Fruit fly (Drosophila melanogaster) whole organism, embryonic: Measurements from ENCODE around the gene mRpL35.
A peak's percentile ranks its signal among the peaks of the same experiment; 100 is the strongest.

ENCODE experiments used
- Awh ChIP-seq: fragments of 200-800 bp; sonication (Bioruptor generic); IDR thresholded peaks from 2 replicates; pipeline ENCODE4, ENCODE4 v1.3.6; 2022; ENCODE audit warnings: missing biosample characterization, missing genetic modification characterization
- Bgb ChIP-seq: fragments of 200-800 bp; sonication (Bioruptor generic); IDR thresholded peaks from 2 replicates; pipeline ENCODE4 v1.3.6; 2022; ENCODE audit warnings: missing biosample characterization, missing genetic modification characterization; ENCODE audit not compliant: partially characterized antibody
- CG10147 ChIP-seq: fragments of 200-800 bp; sonication (Bioruptor generic); optimal IDR thresholded peaks from 2 replicates; lab custom pipeline; 2019; ENCODE audit warnings: missing biosample characterization, mild to moderate bottlenecking, missing genetic modification characterization, moderate library complexity
- CG10209 ChIP-seq: fragments of 200-800 bp; sonication (Bioruptor generic); optimal IDR thresholded peaks from 3 replicates; lab custom pipeline; 2017; ENCODE audit warnings: missing biosample characterization, mild to moderate bottlenecking, missing genetic modification characterization, missing genetic modification reagents
- CG10431 ChIP-seq: fragments of 200-800 bp; sonication (Bioruptor generic); optimal IDR thresholded peaks from 3 replicates; lab custom pipeline; 2018; ENCODE audit warnings: missing biosample characterization, mild to moderate bottlenecking, missing genetic modification characterization
- CG12071 ChIP-seq: fragments of 200-800 bp; sonication (Bioruptor generic); optimal IDR thresholded peaks from 3 replicates; lab custom pipeline; 2018; ENCODE audit warnings: missing biosample characterization, mild to moderate bottlenecking, missing genetic modification characterization
- CG12236 ChIP-seq: fragments of 200-800 bp; sonication (Bioruptor generic); optimal IDR thresholded peaks from 2 replicates; lab custom pipeline; 2016; ENCODE audit warnings: missing biosample characterization, missing genetic modification characterization
- CG14014 ChIP-seq: fragments of 200-800 bp; sonication (Bioruptor generic); IDR thresholded peaks from 2 replicates; pipeline ENCODE4 v1.3.6; 2022; ENCODE audit warnings: missing biosample characterization, missing genetic modification characterization
- CG14050 ChIP-seq: fragments of 200-800 bp; sonication (Bioruptor generic); IDR thresholded peaks from 3 replicates; pipeline ENCODE4 v1.3.6; 2022; ENCODE audit warnings: missing biosample characterization, missing genetic modification characterization
- CG18011 ChIP-seq: fragments of 200-800 bp; sonication (Bioruptor generic); optimal IDR thresholded peaks from 2 replicates; lab custom pipeline; 2017; ENCODE audit warnings: missing biosample characterization, missing genetic modification characterization, mild to moderate bottlenecking, moderate library complexity, missing genotype
- CG18476 ChIP-seq: fragments of 200-800 bp; sonication (Bioruptor generic); optimal IDR thresholded peaks from 2 replicates; lab custom pipeline; 2016; ENCODE audit warnings: missing biosample characterization, mild to moderate bottlenecking, missing genetic modification characterization
- CG2202 ChIP-seq: fragments of 200-800 bp; sonication (Bioruptor generic); optimal IDR thresholded peaks from 2 replicates; lab custom pipeline; 2018; ENCODE audit warnings: missing biosample characterization, mild to moderate bottlenecking, missing genetic modification characterization
- CG34224 ChIP-seq: fragments of 200-800 bp; sonication (Bioruptor generic); IDR thresholded peaks from 3 replicates; pipeline ENCODE4 v1.3.6; 2022; ENCODE audit warnings: missing biosample characterization, missing genetic modification characterization; ENCODE audit not compliant: partially characterized antibody
- CG43689 ChIP-seq: fragments of 200-800 bp; sonication (Bioruptor generic); IDR thresholded peaks from 2 replicates; pipeline ENCODE4 v1.3.6; 2022; ENCODE audit warnings: missing biosample characterization, missing genetic modification characterization
- CG5180 ChIP-seq: fragments of 200-800 bp; sonication (Bioruptor generic); optimal IDR thresholded peaks from 3 replicates; lab custom pipeline; 2017; ENCODE audit warnings: missing biosample characterization, missing genetic modification characterization, mild to moderate bottlenecking, moderate library complexity, missing genetic modification reagents
- CG5245 ChIP-seq: fragments of 200-800 bp; sonication (Bioruptor generic); optimal IDR thresholded peaks from 3 replicates; lab custom pipeline; 2016; ENCODE audit warnings: missing biosample characterization, missing genetic modification characterization
- CG6813 ChIP-seq: fragments of 200-800 bp; sonication (Bioruptor generic); optimal IDR thresholded peaks from 2 replicates; lab custom pipeline; 2017; ENCODE audit warnings: missing biosample characterization, missing genetic modification characterization, mild to moderate bottlenecking, moderate library complexity, missing genetic modification reagents
- CG7357 ChIP-seq: fragments of 200-800 bp; sonication (Bioruptor generic); IDR thresholded peaks from 3 replicates; pipeline ENCODE4 v1.3.6; 2022; ENCODE audit warnings: missing biosample characterization, missing genetic modification characterization
- CG7963 ChIP-seq: fragments of 200-800 bp; sonication (Bioruptor generic); IDR thresholded peaks from 3 replicates; pipeline ENCODE4 v1.3.6; 2022; ENCODE audit warnings: missing biosample characterization, missing genetic modification characterization; ENCODE audit not compliant: partially characterized antibody
- CG8089 ChIP-seq: fragments of 200-800 bp; sonication (Bioruptor generic); optimal IDR thresholded peaks from 3 replicates; lab custom pipeline; 2016; ENCODE audit warnings: missing biosample characterization, missing genetic modification characterization
- CG8281 ChIP-seq: fragments of 200-800 bp; sonication (Bioruptor generic); optimal IDR thresholded peaks from 2 replicates; lab custom pipeline; 2018; ENCODE audit warnings: missing biosample characterization, mild to moderate bottlenecking, missing genetic modification characterization, moderate library complexity
- CG9817 ChIP-seq: fragments of 200-800 bp; sonication (Bioruptor generic); optimal IDR thresholded peaks from 2 replicates; lab custom pipeline; 2018; ENCODE audit warnings: missing biosample characterization, mild to moderate bottlenecking, missing genetic modification characterization, moderate library complexity
- CHES-1-like ChIP-seq: fragments of 200-800 bp; sonication (Bioruptor generic); optimal IDR thresholded peaks from 2 replicates; lab custom pipeline; 2016; ENCODE audit warnings: missing biosample characterization, missing genetic modification characterization
- Camta ChIP-seq: fragments of 200-800 bp; sonication (Bioruptor generic); optimal IDR thresholded peaks from 2 replicates; lab custom pipeline; 2016; ENCODE audit warnings: missing biosample characterization, missing genetic modification characterization
- CrebB ChIP-seq: fragments of 200-800 bp; sonication (Bioruptor generic); optimal IDR thresholded peaks from 3 replicates; lab custom pipeline; 2018; ENCODE audit warnings: missing biosample characterization, mild to moderate bottlenecking, missing genetic modification characterization
- Dip3 ChIP-seq: fragments of 200-800 bp; sonication (Bioruptor generic); optimal IDR thresholded peaks from 3 replicates; lab custom pipeline; 2016; ENCODE audit warnings: missing biosample characterization, missing genetic modification characterization
- Max ChIP-seq: fragments of 200-800 bp; sonication (Bioruptor generic); optimal IDR thresholded peaks from 2 replicates; lab custom pipeline; 2016; ENCODE audit warnings: missing biosample characterization, mild to moderate bottlenecking, missing genetic modification characterization
- Med ChIP-seq: fragments of 200-800 bp; sonication (Bioruptor generic); peaks from one replicate; lab custom pipeline; 2016; ENCODE audit warnings: missing biosample characterization, missing genetic modification characterization, mild to moderate bottlenecking, inconsistent platforms, moderate library complexity
- Nf-YA ChIP-seq: fragments of 200-800 bp; sonication (Bioruptor generic); IDR thresholded peaks from 2 replicates; pipeline ENCODE4 v1.3.6; 2022; ENCODE audit warnings: missing biosample characterization, missing genetic modification characterization
- Nf-YC ChIP-seq: fragments of 200-800 bp; optimal IDR thresholded peaks from 3 replicates; lab custom pipeline; 2019; ENCODE audit warnings: missing biosample characterization, mild to moderate bottlenecking, missing genetic modification characterization, moderate library complexity
- Oli ChIP-seq: fragments of 200-800 bp; sonication (Bioruptor generic); optimal IDR thresholded peaks from 2 replicates; lab custom pipeline; 2018; ENCODE audit warnings: missing biosample characterization, mild to moderate bottlenecking, missing genetic modification characterization, moderate library complexity
- Sox102F ChIP-seq: fragments of 200-800 bp; sonication (Bioruptor generic); optimal IDR thresholded peaks from 2 replicates; lab custom pipeline; 2018; ENCODE audit warnings: missing biosample characterization, mild to moderate bottlenecking, missing genetic modification characterization, moderate library complexity
- ab ChIP-seq: fragments of 200-800 bp; sonication (Bioruptor generic); optimal IDR thresholded peaks from 2 replicates; lab custom pipeline; 2016; ENCODE audit warnings: missing biosample characterization, missing genetic modification characterization
- ato ChIP-seq: fragments of 200-800 bp; sonication (Bioruptor generic); IDR thresholded peaks from 2 replicates; pipeline ENCODE4 v1.3.6; 2022; ENCODE audit warnings: missing biosample characterization, missing genetic modification characterization; ENCODE audit not compliant: partially characterized antibody
- bsh ChIP-seq, 2 experiments: fragments of 200-800 bp; sonication (Bioruptor generic); optimal IDR thresholded peaks; 2 replicates each; lab custom pipeline; 2017 to 2018; ENCODE audit warnings: mild to moderate bottlenecking in 2 of 2, missing biosample characterization in 2 of 2, missing genetic modification characterization in 2 of 2, moderate library complexity in 1 of 2
- ci ChIP-seq: fragments of 200-800 bp; sonication (Bioruptor generic); IDR thresholded peaks from 3 replicates; pipeline ENCODE4 v1.3.6; 2022; ENCODE audit warnings: missing biosample characterization, missing genetic modification characterization
- eve ChIP-seq, 2 experiments: fragments of >200 bp; optimal IDR thresholded peaks; 2 replicates each; lab custom pipeline; 2017; ENCODE audit warnings: missing biosample characterization in 2 of 2, missing genetic modification characterization in 2 of 2
- eyg ChIP-seq: fragments of 200-800 bp; sonication (Bioruptor generic); optimal IDR thresholded peaks from 3 replicates; lab custom pipeline; 2016; ENCODE audit warnings: missing biosample characterization, missing genetic modification characterization
- fd64A ChIP-seq: fragments of 200-800 bp; sonication (Bioruptor generic); optimal IDR thresholded peaks from 3 replicates; lab custom pipeline; 2018; ENCODE audit warnings: missing biosample characterization, mild to moderate bottlenecking, missing genetic modification characterization
- lab ChIP-seq: fragments of 200-800 bp; sonication (Bioruptor generic); optimal IDR thresholded peaks from 3 replicates; lab custom pipeline; 2017; ENCODE audit warnings: missing biosample characterization, missing genetic modification characterization, mild to moderate bottlenecking, moderate library complexity, missing genetic modification reagents
- nmo ChIP-seq: fragments of 200-800 bp; sonication (Bioruptor generic); optimal IDR thresholded peaks from 2 replicates; lab custom pipeline; 2018; ENCODE audit warnings: missing biosample characterization, mild to moderate bottlenecking, missing genetic modification characterization, moderate library complexity
- nom ChIP-seq: fragments of 200-800 bp; sonication (Bioruptor generic); optimal IDR thresholded peaks from 2 replicates; lab custom pipeline; 2017; ENCODE audit warnings: missing biosample characterization, missing genetic modification characterization, mild to moderate bottlenecking, moderate library complexity, missing genetic modification reagents
- p53 ChIP-seq: fragments of 200-800 bp; sonication (Bioruptor generic); optimal IDR thresholded peaks from 2 replicates; lab custom pipeline; 2016; ENCODE audit warnings: missing biosample characterization, missing genetic modification characterization
- pan ChIP-seq, 4 experiments: fragments of >200 bp in 3 of 4; fragments of 200-800 bp in 1 of 4; sonication (Bioruptor generic) in 1 of 4; optimal IDR thresholded peaks in 3 of 4; IDR thresholded peaks in 1 of 4; 2 replicates each; pipeline versions ENCODE4 v1.3.6 to Lab custom; 2017 to 2022; ENCODE audit warnings: missing biosample characterization in 2 of 4, missing genetic modification characterization in 2 of 4, mixed read lengths in 1 of 4
- ranshi ChIP-seq: fragments of 200-800 bp; sonication (Bioruptor generic); IDR thresholded peaks from 2 replicates; pipeline ENCODE4 v1.3.6; 2022; ENCODE audit warnings: missing biosample characterization, missing genetic modification characterization
- sens ChIP-seq: fragments of 200-800 bp; sonication (Bioruptor generic); peaks from one replicate; lab custom pipeline; 2016; ENCODE audit warnings: missing biosample characterization, missing genetic modification characterization
- slou ChIP-seq: fragments of 200-800 bp; sonication (Bioruptor generic); optimal IDR thresholded peaks from 3 replicates; lab custom pipeline; 2016; ENCODE audit warnings: missing biosample characterization, missing genetic modification characterization
- usp ChIP-seq: fragments of >200 bp; optimal IDR thresholded peaks from 2 replicates; lab custom pipeline; 2017; ENCODE audit warnings: missing biosample characterization, missing genetic modification characterization
- zfh1 ChIP-seq: fragments of 200-800 bp; sonication (Bioruptor generic); IDR thresholded peaks from 3 replicates; pipeline ENCODE4 v1.3.6; 2022; ENCODE audit warnings: missing biosample characterization, missing genetic modification characterization

mRpL35 gene

DNA sequence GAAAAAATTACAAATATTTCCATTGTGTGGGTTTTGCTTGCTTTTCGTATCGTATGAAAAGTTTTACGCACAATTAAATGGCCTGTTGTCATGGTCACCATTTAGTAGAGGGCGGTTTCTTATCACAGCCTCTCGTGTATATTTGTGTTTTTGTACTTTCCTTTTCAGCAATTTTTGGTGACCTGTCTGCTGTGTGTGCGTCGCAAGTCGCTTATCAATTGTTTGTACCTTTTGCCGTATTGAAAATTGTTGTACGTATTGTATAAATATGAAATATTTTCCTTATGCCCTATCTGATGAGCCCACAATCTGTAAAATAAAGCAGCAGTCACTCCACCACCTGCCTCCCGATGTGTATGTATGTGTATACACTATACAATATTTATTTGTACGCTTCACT, 43.1 kb downstream of the mRpL35 start (continued):
- TF ChIP-seq CG18011 (GFP tag; lab: Kevin White, UChicago), result no peak
- no peak for TF ChIP-seq nmo (GFP tag; lab: Kevin White, UChicago)
- TF ChIP-seq CG18476 (GFP tag; lab: Kevin White, UChicago), result no peak
- no peak for TF ChIP-seq slou (GFP tag; lab: Kevin White, UChicago)
- TF ChIP-seq CG9817 (tag; lab: Kevin White, UChicago), result no peak
- peak; percentile 14 for TF ChIP-seq CG2202 (tag; lab: Kevin White, UChicago)
- TF ChIP-seq Med, result peak; percentile 12

- peak; percentile 13 for TF ChIP-seq CG6813 (GFP tag; lab: Kevin White, UChicago)
- TF ChIP-seq CG12236 (GFP tag; lab: Kevin White, UChicago), result no peak
- no peak for TF ChIP-seq eve (GFP tag; optimal IDR thresholded peaks at IDR 0.05; lab: Kevin White, UChicago)
- no peak for TF ChIP-seq CG7963
- no peak for TF ChIP-seq CG14050 (GFP tag; lab: Robert Waterston, UW)
- TF ChIP-seq CG14014 (GFP tag; lab: Robert Waterston, UW), result no peak
- TF ChIP-seq eyg (GFP tag; lab: Kevin White, UChicago), result no peak
- TF ChIP-seq Camta, result no peak
- TF ChIP-seq CG5245 (GFP tag; lab: Kevin White, UChicago), result no peak
- no peak for TF ChIP-seq p53 (GFP tag; lab: Kevin White, UChicago)
- TF ChIP-seq sens (GFP tag; lab: Kevin White, UChicago), result peak; percentile 77
- TF ChIP-seq CG7357 (GFP tag; lab: Robert Waterston, UW), result no peak
- TF ChIP-seq CG43689 (GFP tag; lab: Robert Waterston, UW), result no peak
- TF ChIP-seq CG8281 (tag; lab: Kevin White, UChicago), result no peak
- TF ChIP-seq CG5180, result no peak
- TF ChIP-seq Awh (GFP tag; lab: Robert Waterston, UW), result 0 out of 2 replicates have a peak, but pooled peaks have one; percentile 15
- no peak for TF ChIP-seq CG10147 (GFP tag; lab: Kevin White, UChicago)
- peak; percentile 54 for TF ChIP-seq CG12071 (GFP tag; lab: Kevin White, UChicago)
- no peak for TF ChIP-seq CG10209
- TF ChIP-seq fd64A, result peak; percentile 12
- no peak for TF ChIP-seq ab (GFP tag; lab: Kevin White, UChicago)
- TF ChIP-seq ranshi (GFP tag; lab: Robert Waterston, UW), result no peak
- no peak for TF ChIP-seq CHES-1-like (GFP tag; lab: Kevin White, UChicago)
- peak in 1 of 2 experiments; percentile 6 for TF ChIP-seq bsh (GFP tag; optimal IDR thresholded peaks at IDR 0.05; lab: Kevin White, UChicago)
These were observed 43.9 kb downstream of the mRpL35 start for dm6 chr3R:22067235-22067634.

DNA sequence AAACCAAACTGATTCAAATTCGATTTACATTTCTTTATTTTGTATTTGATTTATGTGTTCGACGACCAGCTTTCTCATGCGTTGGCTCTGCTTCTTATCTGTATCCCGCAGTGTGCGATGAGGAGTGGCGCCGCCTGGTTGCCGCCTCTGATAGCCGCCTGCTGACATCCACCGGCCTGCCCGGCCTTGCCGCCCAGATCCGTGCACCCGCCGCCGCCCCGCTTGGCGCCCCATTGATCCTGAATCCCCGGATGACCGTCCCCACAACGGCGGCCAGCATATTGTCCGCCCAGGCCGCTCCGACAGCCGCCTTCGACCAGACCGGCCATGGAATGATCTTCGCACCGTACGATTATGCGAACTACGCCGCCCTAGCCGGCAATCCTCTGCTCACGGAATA, 48.3 kb downstream of the mRpL35 start:
- TF ChIP-seq Nf-YC (tag; lab: Kevin White, UChicago) (no peak), Nf-YA (GFP tag; lab: Robert Waterston, UW) (no peak), CG34224 (no peak), Dip3 (GFP tag; lab: Kevin White, UChicago) (no peak), Bgb (no peak), zfh1 (GFP tag; lab: Robert Waterston, UW) (0 out of 3 replicates have a peak, but pooled peaks have one; percentile 28), ato (GFP tag; lab: Robert Waterston, UW) (0 out of 2 replicates have a peak, but pooled peaks have one; percentile 6), Oli (tag; lab: Kevin White, UChicago) (no peak), Sox102F (GFP tag; lab: Kevin White, UChicago) (no peak), nom (GFP tag; lab: Kevin White, UChicago) (no peak), CG8089 (GFP tag; lab: Kevin White, UChicago) (no peak), usp (GFP tag; lab: Kevin White, UChicago) (no peak), ci (no peak), pan (optimal IDR thresholded peaks at IDR 0.05; lab: Kevin White, UChicago) (no peak), pan (GFP tag; optimal IDR thresholded peaks at IDR 0.05 in 1 of 2, IDR thresholded peaks at IDR 0.05 in 1 of 2) (no peak), CG10431 (no peak), CrebB (tag; lab: Kevin White, UChicago) (no peak), lab (GFP tag; lab: Kevin White, UChicago) (no peak), Max (GFP tag; lab: Kevin White, UChicago) (no peak)
